Fruit fly (Drosophila melanogaster) Kc167 (cell line): ENCODE results near the gene CecA2.

Source experiments
- Myc ChIP-seq: fragments of >200 bp; optimal IDR thresholded peaks from 2 replicates; lab custom pipeline; 2017; ENCODE audit warnings: missing external identifiers
- Sin3A ChIP-seq: fragments of >200 bp; optimal IDR thresholded peaks from 2 replicates; lab custom pipeline; 2018; ENCODE audit warnings: missing external identifiers
- h ChIP-seq: fragments of >200 bp; optimal IDR thresholded peaks from 3 replicates; lab custom pipeline; 2018; ENCODE audit warnings: missing external identifiers
- insv ChIP-seq: fragments of >200 bp; optimal IDR thresholded peaks from 3 replicates; lab custom pipeline; 2018; ENCODE audit warnings: missing external identifiers
- psq ChIP-seq: fragments of >200 bp; optimal IDR thresholded peaks from 2 replicates; lab custom pipeline; 2017; ENCODE audit warnings: missing external identifiers
- ttk ChIP-seq: sonication (Bioruptor generic); optimal IDR thresholded peaks from 2 replicates; lab custom pipeline; 2017; ENCODE audit warnings: missing external identifiers

- TF ChIP-seq Myc (lab: Kevin White, UChicago) (no peak), psq (lab: Kevin White, UChicago) (no peak), h (no peak), insv (lab: Kevin White, UChicago) (no peak), ttk (lab: Kevin White, UChicago) (no peak), Sin3A (lab: Kevin White, UChicago) (no peak)
Observed at dm6 chr3R:30211856-30212255, at the start of gene CecA2.
